Worm (Caenorhabditis elegans): ENCODE data around the gene aat-6.
"Not testable (repeated sequence)": the region's sequence is repeated elsewhere in the genome, so short reads cannot be mapped to it uniquely, and the experiment has no call there.

DNA sequence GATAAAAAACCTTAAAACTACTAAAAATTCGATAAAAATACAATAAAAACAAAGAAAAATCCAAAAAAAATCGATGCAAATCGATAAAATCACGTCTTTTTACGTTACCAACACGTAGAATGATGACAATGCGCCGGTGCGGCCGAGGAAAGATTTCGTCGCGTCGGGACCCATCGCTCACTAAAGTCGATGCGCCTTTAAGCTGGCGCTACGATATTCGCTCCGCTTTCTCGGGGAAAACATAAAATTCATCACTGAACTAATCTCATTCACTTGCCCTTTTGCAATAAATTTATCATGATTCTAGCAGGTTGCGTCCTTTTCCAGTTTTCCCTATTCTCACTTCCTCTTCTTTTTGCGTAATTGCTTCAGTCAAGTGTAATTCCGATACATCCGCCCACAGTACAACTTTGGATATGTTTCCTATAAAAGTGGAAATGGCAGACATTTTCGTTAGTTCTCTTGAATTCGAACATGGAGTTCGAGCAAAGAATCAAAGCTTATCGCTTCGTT lies 13.2 kb upstream of the aat-6 start, which contains the start of gene col-157:
- not testable (repeated sequence) for TF ChIP-seq madf-8 (GFP tag; conservative IDR thresholded peaks at IDR 0.05); ama-1 (optimal IDR thresholded peaks at IDR 0.05); ama-1 (GFP tag; optimal IDR thresholded peaks at IDR 0.05); snpc-4 (GFP tag; optimal IDR thresholded peaks at IDR 0.05); snpc-4 (tag; optimal IDR thresholded peaks at IDR 0.05); hsf-1 (GFP tag; IDR thresholded peaks at IDR 0.05); D2030.7 (GFP tag; IDR thresholded peaks at IDR 0.05); mes-4 (tag; optimal IDR thresholded peaks at IDR 0.05); ztf-18 (tag; optimal IDR thresholded peaks at IDR 0.05); nhr-27 (tag; optimal IDR thresholded peaks at IDR 0.05); efl-1 (GFP tag; optimal IDR thresholded peaks at IDR 0.05); sea-2 (GFP tag; IDR thresholded peaks at IDR 0.05); tbx-9 (tag; optimal IDR thresholded peaks at IDR 0.05; ENCODE audit: borderline replicate concordance); T26A5.8 (tag; optimal IDR thresholded peaks at IDR 0.05)

Data from whole organism, young adult.